Worm (Caenorhabditis elegans) whole organism, L3 larva: ENCODE results near the gene grl-30.
"Not testable (repeated sequence)": the region's sequence is repeated elsewhere in the genome, so short reads cannot be mapped to it uniquely, and the experiment has no call there.

ENCODE experiments used
- R02D3.7 ChIP-seq: fragments of 150-350 bp; optimal IDR thresholded peaks from 2 replicates; lab custom pipeline; 2014; ENCODE audit warnings: missing biosample characterization, missing genetic modification characterization
- aly-2 ChIP-seq: fragments of 150-350 bp; optimal IDR thresholded peaks from 2 replicates; lab custom pipeline; 2014; ENCODE audit warnings: missing biosample characterization, missing genetic modification characterization
- ama-1 ChIP-seq: fragments of 150-350 bp; optimal IDR thresholded peaks from 2 replicates; lab custom pipeline; 2018
- ceh-16 ChIP-seq: sonication (generic microtip); optimal IDR thresholded peaks from 2 replicates; lab custom pipeline; 2017; ENCODE audit warnings: missing biosample characterization, missing genetic modification characterization
- ceh-82 ChIP-seq: fragments of 150-350 bp; optimal IDR thresholded peaks from 2 replicates; lab custom pipeline; 2014; ENCODE audit warnings: missing biosample characterization, missing genetic modification characterization
- daf-12 ChIP-seq: fragments of 150-350 bp; optimal IDR thresholded peaks from 2 replicates; lab custom pipeline; 2014; ENCODE audit warnings: missing biosample characterization, missing genetic modification reagents, missing genetic modification characterization
- egl-27 ChIP-seq: sonication (generic microtip); optimal IDR thresholded peaks from 4 replicates; lab custom pipeline; 2017; ENCODE audit warnings: missing biosample characterization, missing genetic modification reagents, missing genetic modification characterization
- egl-5 ChIP-seq: fragments of 150-350 bp; optimal IDR thresholded peaks from 2 replicates; lab custom pipeline; 2017; ENCODE audit warnings: missing biosample characterization, missing genetic modification reagents, missing genetic modification characterization, inconsistent platforms
- elt-1 ChIP-seq: fragments of 150-350 bp; optimal IDR thresholded peaks from 2 replicates; lab custom pipeline; 2014; ENCODE audit warnings: missing biosample characterization, missing genetic modification characterization
- elt-2 ChIP-seq: sonication (generic microtip); optimal IDR thresholded peaks from 2 replicates; lab custom pipeline; 2016; ENCODE audit warnings: missing genetic modification reagents, mild to moderate bottlenecking, missing genetic modification characterization, missing compliant biosample characterization
- elt-3 ChIP-seq, 3 experiments: fragments of 150-350 bp in 1 of 3; sonication (generic microtip) in 2 of 3; optimal IDR thresholded peaks; 2 replicates in 2 of 3; 4 replicates in 1 of 3; lab custom pipeline; 2014 to 2017; ENCODE audit warnings: missing biosample characterization in 3 of 3, missing genetic modification characterization in 3 of 3
- fkh-10 ChIP-seq: sonication (generic microtip); optimal IDR thresholded peaks from 2 replicates; lab custom pipeline; 2017; ENCODE audit warnings: missing biosample characterization, missing genetic modification reagents, missing genetic modification characterization
- fkh-2 ChIP-seq: fragments of 150-350 bp; optimal IDR thresholded peaks from 2 replicates; lab custom pipeline; 2014; ENCODE audit warnings: missing biosample characterization, missing genetic modification reagents, missing genetic modification characterization
- fos-1 ChIP-seq: fragments of 150-350 bp; optimal IDR thresholded peaks from 2 replicates; lab custom pipeline; 2014; ENCODE audit warnings: missing biosample characterization, missing genetic modification characterization
- hmg-11 ChIP-seq: sonication (generic microtip); optimal IDR thresholded peaks from 2 replicates; lab custom pipeline; 2016; ENCODE audit warnings: missing genetic modification characterization, missing compliant biosample characterization
- lin-15B ChIP-seq: fragments of 150-350 bp; optimal IDR thresholded peaks from 2 replicates; lab custom pipeline; 2014; ENCODE audit warnings: missing biosample characterization, missing genetic modification characterization
- lsy-12 ChIP-seq: sonication (generic microtip); optimal IDR thresholded peaks from 2 replicates; lab custom pipeline; 2016; ENCODE audit warnings: mild to moderate bottlenecking, missing genetic modification characterization, missing compliant biosample characterization
- mdl-1 ChIP-seq: fragments of 150-350 bp; optimal IDR thresholded peaks from 2 replicates; lab custom pipeline; 2014; ENCODE audit warnings: missing biosample characterization, missing genetic modification characterization
- mml-1 ChIP-seq: fragments of 150-350 bp; sonication (generic microtip); optimal IDR thresholded peaks from 3 replicates; lab custom pipeline; 2014; ENCODE audit warnings: missing biosample characterization, missing genetic modification characterization
- nfya-1 ChIP-seq: sonication (generic microtip); optimal IDR thresholded peaks from 2 replicates; lab custom pipeline; 2017; ENCODE audit warnings: missing genetic modification characterization, mild to moderate bottlenecking, missing compliant biosample characterization, antibody characterized with exemption, moderate library complexity; ENCODE audit not compliant: insufficient read depth
- nhr-23 ChIP-seq: fragments of 150-350 bp; optimal IDR thresholded peaks from 2 replicates; lab custom pipeline; 2014; ENCODE audit warnings: missing biosample characterization, missing genetic modification reagents, missing genetic modification characterization
- nhr-237 ChIP-seq: fragments of 150-350 bp; optimal IDR thresholded peaks from 2 replicates; lab custom pipeline; 2014; ENCODE audit warnings: missing biosample characterization, missing genetic modification characterization
- nhr-28 ChIP-seq: fragments of 150-350 bp; optimal IDR thresholded peaks from 2 replicates; lab custom pipeline; 2014; ENCODE audit warnings: missing biosample characterization, missing genetic modification characterization
- nhr-43 ChIP-seq: sonication (generic microtip); optimal IDR thresholded peaks from 2 replicates; lab custom pipeline; 2016; ENCODE audit warnings: mild to moderate bottlenecking, missing genetic modification characterization, missing compliant biosample characterization; ENCODE audit not compliant: poor library complexity, severe bottlenecking
- nhr-76 ChIP-seq: fragments of 150-350 bp; sonication (generic microtip); optimal IDR thresholded peaks from 5 replicates; lab custom pipeline; 2014; ENCODE audit warnings: missing biosample characterization, missing genetic modification characterization
- nhr-77 ChIP-seq: fragments of 150-350 bp; optimal IDR thresholded peaks from 2 replicates; lab custom pipeline; 2014; ENCODE audit warnings: missing biosample characterization, missing genetic modification characterization
- pha-4 ChIP-seq: fragments of 150-350 bp; optimal IDR thresholded peaks from 2 replicates; lab custom pipeline; 2014; ENCODE audit warnings: missing biosample characterization, missing genetic modification reagents, missing genetic modification characterization
- sea-2 ChIP-seq: fragments of 150-350 bp; sonication (generic microtip); optimal IDR thresholded peaks from 4 replicates; lab custom pipeline; 2014; ENCODE audit warnings: missing biosample characterization, missing genetic modification reagents, missing genetic modification characterization
- snpc-4 ChIP-seq: fragments of 150-350 bp; optimal IDR thresholded peaks from 2 replicates; lab custom pipeline; 2014; ENCODE audit warnings: missing biosample characterization, missing genetic modification characterization
- zag-1 ChIP-seq: fragments of 150-350 bp; optimal IDR thresholded peaks from 2 replicates; lab custom pipeline; 2014; ENCODE audit warnings: missing biosample characterization, missing genetic modification characterization
- ztf-11 ChIP-seq: fragments of 150-350 bp; optimal IDR thresholded peaks from 2 replicates; lab custom pipeline; 2014; ENCODE audit warnings: missing biosample characterization, missing genetic modification characterization
- ztf-4 ChIP-seq: fragments of 150-350 bp; optimal IDR thresholded peaks from 2 replicates; lab custom pipeline; 2014; ENCODE audit warnings: missing biosample characterization, missing genetic modification characterization

The grl-30 gene

DNA sequence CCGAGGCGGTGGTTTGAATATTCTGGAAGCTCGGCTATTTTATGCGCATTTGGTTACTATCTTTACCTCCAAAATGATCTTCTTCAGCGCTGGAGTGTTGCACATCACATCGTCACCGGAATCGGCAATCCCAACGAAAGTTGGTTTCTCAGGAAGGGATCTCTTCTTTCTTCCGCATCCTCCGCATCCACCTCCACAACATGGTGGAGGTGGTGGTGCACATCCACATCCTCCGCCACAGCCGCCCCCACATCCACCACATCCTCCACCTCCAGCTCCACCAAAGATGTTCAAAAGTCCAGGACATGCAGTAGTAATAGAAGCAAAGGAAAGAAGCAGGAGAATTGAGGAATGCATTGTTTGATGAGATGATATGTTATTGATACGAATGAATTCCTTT lies 1.3 kb downstream of the grl-30 start, which contains the start of gene grl-31:
Gene grl-31, minus strand, starts transcription at position 357 of the 400 bp plus-strand sequence.
- TF ChIP-seq sea-2 = no peak
- no peak for TF ChIP-seq elt-2 (tag; lab: Kevin White, UChicago)
- no peak for TF ChIP-seq zag-1
- TF ChIP-seq aly-2 (tag; lab: Kevin White, UChicago) = no peak
- TF ChIP-seq ztf-4 (tag; lab: Kevin White, UChicago) = no peak
- TF ChIP-seq R02D3.7 (tag; lab: Kevin White, UChicago) = no peak
- TF ChIP-seq ama-1 (lab: Kevin White, UChicago) = no peak
- TF ChIP-seq egl-27 (tag; lab: Kevin White, UChicago) = no peak
- no peak for TF ChIP-seq nhr-77
- no peak for TF ChIP-seq nhr-76 (tag; lab: Kevin White, UChicago)
- TF ChIP-seq lin-15B (tag; lab: Kevin White, UChicago) = no peak
- no peak for TF ChIP-seq fkh-2
- TF ChIP-seq mdl-1 = no peak
- TF ChIP-seq snpc-4 (tag; lab: Kevin White, UChicago) = no peak
- no peak for TF ChIP-seq nhr-237 (tag; lab: Kevin White, UChicago)
- TF ChIP-seq nhr-28 = no peak

- TF ChIP-seq egl-27 (tag; lab: Kevin White, UChicago); egl-5; pha-4: not testable (repeated sequence)
- TF ChIP-seq, all 47 proteins: peak for 0; not testable (repeated sequence) for 47
Measured at ce11 chrV:3558744-3559143, 2.7 kb downstream of the grl-30 start, which contains the start of gene T24A6.1. TSS of gene T24A6.1 (plus strand) at chrV:3559044.

- TF ChIP-seq ztf-11; elt-3 (tag; optimal IDR thresholded peaks at IDR 0.05; lab: Kevin White, UChicago); fos-1 (tag; lab: Kevin White, UChicago): not testable (repeated sequence)
- TF ChIP-seq, all 47 proteins: peak for 0; not testable (repeated sequence) for 47
Measured at ce11 chrV:3562824-3563223, 6.7 kb downstream of the grl-30 start, which contains the start of gene T24A6.16. TSS of gene T24A6.16 (minus strand) at chrV:3562924.

- not testable (repeated sequence) for TF ChIP-seq ceh-16, lsy-12, nhr-237 (tag; lab: Kevin White, UChicago)
Measured at ce11 chrV:3564335-3564734, 8.2 kb downstream of the grl-30 start, which contains the start of gene T24A6.17. TSS of gene T24A6.17 (minus strand) at chrV:3564435.

DNA sequence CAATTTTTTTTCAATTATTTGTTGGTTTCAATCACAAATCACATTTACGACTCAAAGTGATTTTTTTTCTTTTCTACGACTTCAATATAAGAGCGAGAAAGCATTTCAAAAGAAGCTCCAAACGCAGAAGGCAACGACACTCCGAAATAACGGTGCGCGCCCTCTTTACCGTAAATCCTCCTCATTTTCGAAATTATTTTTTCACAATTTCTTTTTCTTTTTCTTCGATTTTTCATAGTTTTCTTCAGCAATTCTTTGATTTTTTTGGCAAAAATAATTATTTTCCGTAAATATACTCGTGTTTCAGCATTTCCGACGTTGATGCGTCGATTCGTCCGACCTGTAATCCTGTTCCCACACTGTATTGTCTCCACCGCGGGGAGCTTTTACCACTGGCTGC lies 14.6 kb downstream of the grl-30 start, which contains the start of gene F40C5.2:
Gene F40C5.2, plus strand, starts transcription at position 301 of the 400 bp plus-strand sequence.
- TF ChIP-seq nhr-237 (tag; lab: Kevin White, UChicago); nhr-43; pha-4: not testable (repeated sequence)

- not testable (repeated sequence) for TF ChIP-seq elt-3 (tag; optimal IDR thresholded peaks at IDR 0.05; lab: Kevin White, UChicago); lsy-12 (tag; lab: Kevin White, UChicago); egl-27 (tag; lab: Kevin White, UChicago)
Measured at ce11 chrV:3572408-3572807, 16.3 kb downstream of the grl-30 start, which contains the start of gene F40C5.1. TSS of gene F40C5.1 (plus strand) at chrV:3572708.

DNA sequence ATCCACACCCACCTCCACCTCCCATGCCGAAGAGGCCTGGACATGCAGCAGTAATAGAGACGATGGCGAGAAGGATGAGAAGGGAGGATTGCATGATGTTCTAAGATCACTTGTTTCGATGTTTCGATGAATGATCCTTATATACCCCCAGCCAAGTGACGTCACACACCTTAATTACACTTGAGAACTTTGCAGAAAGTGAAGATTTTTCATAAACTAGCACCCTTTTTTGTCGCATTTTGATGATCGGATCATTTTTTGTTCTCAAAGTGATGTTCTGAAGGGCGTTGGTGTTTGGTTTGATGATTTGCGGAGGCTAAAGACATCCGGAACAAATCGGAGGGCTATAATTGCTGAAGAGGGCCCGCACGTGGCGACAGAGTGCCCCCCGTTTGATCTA lies 19.7 kb downstream of the grl-30 start, which contains the start of gene grl-27:
Gene grl-27, minus strand, starts transcription at position 101 of the 400 bp plus-strand sequence.
- no peak for TF ChIP-seq zag-1
- TF ChIP-seq nhr-23 (tag; lab: Kevin White, UChicago) = no peak
- no peak for TF ChIP-seq R02D3.7 (tag; lab: Kevin White, UChicago)
- no peak for TF ChIP-seq elt-2 (tag; lab: Kevin White, UChicago)
- TF ChIP-seq nfya-1 (tag; lab: Kevin White, UChicago) = no peak
- no peak for TF ChIP-seq daf-12 (tag; lab: Kevin White, UChicago)
- TF ChIP-seq hmg-11 (tag; lab: Kevin White, UChicago) = no peak
- TF ChIP-seq mml-1 (tag; lab: Kevin White, UChicago) = no peak
- TF ChIP-seq nhr-76 (tag; lab: Kevin White, UChicago) = no peak
- TF ChIP-seq fkh-10 (GFP tag; lab: Kevin White, UChicago) = no peak
- TF ChIP-seq elt-1 (tag; lab: Kevin White, UChicago) = no peak
- TF ChIP-seq ceh-82 (tag; lab: Kevin White, UChicago) = no peak
